Fruit fly (Drosophila melanogaster): ENCODE results near the gene CG32719.

CG32719 gene

DNA sequence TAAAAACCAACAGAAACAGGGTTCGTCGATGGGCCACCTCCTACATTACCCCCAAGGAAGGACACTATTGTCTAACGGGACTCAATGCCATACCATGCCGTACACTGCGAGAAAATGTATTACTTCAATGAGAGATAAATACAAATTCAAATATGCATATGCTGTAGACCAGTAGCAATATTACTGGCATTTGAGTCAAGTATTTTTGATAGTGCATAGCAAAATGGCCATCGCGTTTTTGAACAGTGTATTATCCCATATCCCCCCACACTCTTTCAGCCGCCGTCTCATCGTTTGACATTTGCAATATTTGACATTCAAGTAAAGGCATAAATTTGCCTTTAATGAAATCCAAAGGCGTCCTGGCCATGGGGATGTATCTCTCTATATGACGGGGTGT is 59.5 kb downstream of the CG32719 start:
- TF ChIP-seq br (GFP tag; optimal IDR thresholded peaks at IDR 0.05) (no peak), Dfd (GFP tag; optimal IDR thresholded peaks at IDR 0.05) (no peak), brk (GFP tag; optimal IDR thresholded peaks at IDR 0.05) (no peak), CG32264 (GFP tag; optimal IDR thresholded peaks at IDR 0.05) (no peak), tai (GFP tag; optimal IDR thresholded peaks at IDR 0.05) (no peak), OdsH (GFP tag; optimal IDR thresholded peaks at IDR 0.05) (no peak), Mio (GFP tag; optimal IDR thresholded peaks at IDR 0.05) (no peak)

DNA sequence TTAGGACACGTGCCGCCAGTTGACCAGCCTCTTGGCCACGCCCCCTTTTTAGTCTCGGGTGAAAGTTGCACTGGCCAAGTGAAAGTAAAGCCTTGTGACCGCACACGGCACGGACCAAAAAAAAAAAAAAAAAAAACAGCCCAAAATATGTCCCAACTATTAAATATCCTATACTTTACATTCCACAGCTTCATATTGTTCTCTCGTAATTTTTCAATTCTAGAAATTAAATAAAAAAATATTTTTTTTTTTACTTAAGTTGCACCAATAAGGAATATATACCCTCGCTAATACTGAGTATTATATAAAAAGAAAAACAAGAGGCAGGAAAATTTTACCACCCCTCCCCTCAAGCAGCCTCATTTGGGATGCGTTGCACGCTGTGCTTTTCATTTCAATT is 61.5 kb downstream of the CG32719 start:
- TF ChIP-seq brk (GFP tag; optimal IDR thresholded peaks at IDR 0.05) (no peak), GATAd (GFP tag; optimal IDR thresholded peaks at IDR 0.05) (no peak)

DNA sequence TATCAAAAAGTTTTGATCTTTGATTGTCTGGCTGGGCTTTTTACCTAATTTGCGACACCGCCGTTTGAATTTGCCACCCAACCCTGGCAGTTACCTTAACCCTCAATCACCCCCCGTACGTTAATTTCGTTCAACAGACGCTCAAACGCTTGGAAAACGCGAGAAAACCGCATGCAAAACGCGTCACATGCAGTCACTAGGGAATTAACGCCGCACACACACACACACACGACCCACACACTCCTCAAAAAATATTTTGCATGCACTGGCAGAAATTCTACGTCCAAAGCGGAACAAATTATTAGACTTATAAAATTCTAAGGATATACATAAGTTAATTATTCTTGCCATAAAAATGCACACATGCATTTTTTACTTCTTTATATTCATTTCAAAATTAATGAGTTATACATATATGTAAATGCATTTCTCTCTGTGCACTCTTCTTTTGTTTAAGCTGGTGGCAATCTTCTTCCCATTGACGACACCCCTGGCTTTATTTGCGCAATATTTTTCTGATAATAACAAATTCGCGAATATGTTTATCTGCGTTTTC is 72.5 kb downstream of the CG32719 start:
- TF ChIP-seq Sp1 (GFP tag; optimal IDR thresholded peaks at IDR 0.05), result peak; percentile 6
- TF ChIP-seq foxo (GFP tag; optimal IDR thresholded peaks at IDR 0.05), result peak in 1 of 2 experiments; percentile 22
- no peak for TF ChIP-seq sage (GFP tag; optimal IDR thresholded peaks at IDR 0.05)
- peak; percentile 29 for TF ChIP-seq HLH106 (tag; optimal IDR thresholded peaks at IDR 0.05)
- no peak for TF ChIP-seq lola (GFP tag; optimal IDR thresholded peaks at IDR 0.05)
- no peak for TF ChIP-seq Hnf4 (GFP tag; optimal IDR thresholded peaks at IDR 0.05)
- peak; percentile 3 for TF ChIP-seq psq (GFP tag; optimal IDR thresholded peaks at IDR 0.05)
- no peak for TF ChIP-seq OdsH (GFP tag; optimal IDR thresholded peaks at IDR 0.05)
- TF ChIP-seq fru (GFP tag; optimal IDR thresholded peaks at IDR 0.05), result peak; percentile 12
- TF ChIP-seq pan (optimal IDR thresholded peaks at IDR 0.05), result no peak
- no peak for TF ChIP-seq jim (GFP tag; optimal IDR thresholded peaks at IDR 0.05)
- no peak for TF ChIP-seq Dif (GFP tag; optimal IDR thresholded peaks at IDR 0.05; ENCODE audit: partially characterized antibody)
- no peak for TF ChIP-seq CrebA (GFP tag; optimal IDR thresholded peaks at IDR 0.05; ENCODE audit: borderline replicate concordance)
- TF ChIP-seq dsf (GFP tag; optimal IDR thresholded peaks at IDR 0.05; ENCODE audit: borderline replicate concordance), result no peak
- TF ChIP-seq Dfd (GFP tag; optimal IDR thresholded peaks at IDR 0.05), result no peak
- TF ChIP-seq Abd-B (GFP tag; optimal IDR thresholded peaks at IDR 0.05), result no peak
- TF ChIP-seq Rel (GFP tag; optimal IDR thresholded peaks at IDR 0.05), result no peak
- no peak for TF ChIP-seq Rel (tag; optimal IDR thresholded peaks at IDR 0.05)
- peak; percentile 23 for TF ChIP-seq rgr (GFP tag; optimal IDR thresholded peaks at IDR 0.05)
- TF ChIP-seq CG32264 (GFP tag; optimal IDR thresholded peaks at IDR 0.05), result no peak
- no peak for TF ChIP-seq Myc (optimal IDR thresholded peaks at IDR 0.05)

DNA sequence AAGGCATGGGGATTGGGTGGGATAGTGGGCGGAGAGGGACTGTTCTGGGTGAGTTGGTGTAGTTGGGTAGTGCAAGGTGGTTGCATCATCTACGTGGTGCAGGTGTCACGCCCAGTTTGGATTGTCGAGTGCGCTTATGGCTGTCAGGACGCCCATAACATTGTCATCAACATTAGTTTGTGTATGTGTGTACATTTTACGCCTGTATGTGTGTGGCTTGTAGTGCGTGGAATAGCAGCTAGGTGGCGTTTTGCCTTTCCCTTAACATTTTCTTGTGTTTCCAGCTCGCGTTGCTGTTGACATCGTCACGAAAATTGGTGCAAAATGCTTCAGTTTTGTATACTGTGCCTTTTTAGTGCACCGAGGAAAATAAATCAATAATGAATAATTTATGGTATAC is 81.5 kb downstream of the CG32719 start:
- TF ChIP-seq GATAd (GFP tag; optimal IDR thresholded peaks at IDR 0.05) (no peak), CG9705 (GFP tag; optimal IDR thresholded peaks at IDR 0.05) (no peak), Dfd (GFP tag; optimal IDR thresholded peaks at IDR 0.05) (no peak), CG32264 (GFP tag; optimal IDR thresholded peaks at IDR 0.05) (no peak), dl (GFP tag; optimal IDR thresholded peaks at IDR 0.05; ENCODE audit: insufficient read depth in 1 of 2, partially characterized antibody in 2 of 2) (no peak), br (GFP tag; optimal IDR thresholded peaks at IDR 0.05) (no peak), Hr78 (GFP tag; optimal IDR thresholded peaks at IDR 0.05) (no peak), sv (GFP tag; optimal IDR thresholded peaks at IDR 0.05) (no peak), CrebA (GFP tag; optimal IDR thresholded peaks at IDR 0.05; ENCODE audit: borderline replicate concordance) (no peak), Hr83 (GFP tag; optimal IDR thresholded peaks at IDR 0.05; ENCODE audit: poor library complexity, severe bottlenecking) (no peak), Mio (GFP tag; optimal IDR thresholded peaks at IDR 0.05) (no peak), ey (GFP tag; optimal IDR thresholded peaks at IDR 0.05) (no peak), lola (GFP tag; optimal IDR thresholded peaks at IDR 0.05) (no peak), Dif (GFP tag; optimal IDR thresholded peaks at IDR 0.05; ENCODE audit: partially characterized antibody) (no peak)

DNA sequence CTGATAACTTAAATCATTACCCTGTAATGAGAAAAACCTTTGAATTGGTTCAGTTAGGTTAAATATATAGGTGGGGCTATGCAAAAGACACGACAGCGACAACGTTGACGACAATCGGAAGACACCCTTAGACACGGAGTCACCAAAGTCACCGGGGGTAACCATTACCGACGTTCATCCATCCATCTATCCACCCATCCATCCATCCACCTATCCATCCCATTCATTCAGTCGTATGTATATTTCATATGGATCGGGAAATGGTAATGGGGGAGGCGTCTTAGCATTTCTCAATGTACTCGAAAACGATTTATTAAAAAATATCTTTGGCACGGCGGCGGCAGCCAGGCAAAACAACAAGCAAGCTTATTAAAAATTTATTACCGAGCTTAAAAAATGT is 85.7 kb downstream of the CG32719 start:
- TF ChIP-seq Hr83 (GFP tag; optimal IDR thresholded peaks at IDR 0.05; ENCODE audit: poor library complexity, severe bottlenecking) (no peak), br (GFP tag; optimal IDR thresholded peaks at IDR 0.05) (no peak), woc (GFP tag; optimal IDR thresholded peaks at IDR 0.05) (no peak), ey (GFP tag; optimal IDR thresholded peaks at IDR 0.05) (no peak), Myc (optimal IDR thresholded peaks at IDR 0.05) (no peak), fru (GFP tag; optimal IDR thresholded peaks at IDR 0.05) (no peak)
